Fruit fly (Drosophila melanogaster) S2 (cell line): ENCODE results near the gene nyo.

Experiments used
- CG8478 ChIP-seq: fragments of >200 bp; optimal IDR thresholded peaks from 2 replicates; lab custom pipeline; 2018
- CTCF ChIP-seq, 2 experiments: fragments of >200 bp; optimal IDR thresholded peaks; 2 replicates each; lab custom pipeline; 2018

dm6 chr3R:31605117-31605432, 62.2 kb downstream of the nyo start:
- TF ChIP-seq CTCF (optimal IDR thresholded peaks at IDR 0.05; lab: Kevin White, UChicago) (no peak), CG8478 (lab: Kevin White, UChicago) (no peak)
